Worm (Caenorhabditis elegans) whole organism, mixed stage, embryonic: Measurements from ENCODE around the gene atg-10.

Source experiments
- unc-120 ChIP-seq: sonication (generic microtip); optimal IDR thresholded peaks from 2 replicates; lab custom pipeline; 2017; ENCODE audit warnings: missing genetic modification characterization, missing compliant biosample characterization; ENCODE audit not compliant: poor library complexity, severe bottlenecking
- unc-62 ChIP-seq: fragments of 150-350 bp; optimal IDR thresholded peaks from 2 replicates; lab custom pipeline; 2014; ENCODE audit warnings: missing biosample characterization, missing genetic modification reagents, missing genetic modification characterization

ce11 chrII:8617516-8617915 lies 41.4 kb upstream of the atg-10 start, which contains the start of gene chhy-1:
- TF ChIP-seq unc-62 (no peak), unc-120 (tag; lab: Kevin White, UChicago) (no peak)
